Worm (Caenorhabditis elegans) whole organism, young adult: ENCODE data around the gene C27H5.12.

ENCODE experiments used
- B0019.2 ChIP-seq: fragments of 200-800 bp; sonication (Bioruptor generic); conservative IDR thresholded peaks from 2 replicates; pipeline ENCODE4 v1.3.6; 2022; ENCODE audit warnings: missing genetic modification reagents, missing genetic modification characterization, missing compliant biosample characterization
- B0336.3 ChIP-seq: fragments of 200-800 bp; sonication (Bioruptor generic); IDR thresholded peaks from 2 replicates; pipeline ENCODE4 v1.3.6; 2022; ENCODE audit warnings: missing genetic modification characterization, missing compliant biosample characterization
- C17E4.6 ChIP-seq: fragments of 200-800 bp; sonication (Bioruptor generic); IDR thresholded peaks from 2 replicates; pipeline ENCODE4 v1.3.6; 2022; ENCODE audit warnings: missing genetic modification reagents, missing genetic modification characterization, missing compliant biosample characterization
- D2030.7 ChIP-seq: fragments of 200-800 bp; sonication (Bioruptor generic); IDR thresholded peaks from 2 replicates; pipeline ENCODE4 v1.3.6; 2022; ENCODE audit warnings: missing genetic modification reagents, missing genetic modification characterization, missing compliant biosample characterization
- F22D6.2 ChIP-seq: sonication (generic microtip); optimal IDR thresholded peaks from 2 replicates; lab custom pipeline; 2016; ENCODE audit warnings: mild to moderate bottlenecking, missing genetic modification characterization, missing compliant biosample characterization
- F33H1.4 ChIP-seq: fragments of 200-800 bp; sonication (Bioruptor generic); IDR thresholded peaks from 2 replicates; pipeline ENCODE4 v1.3.6; 2022; ENCODE audit warnings: missing genetic modification reagents, missing genetic modification characterization, missing compliant biosample characterization
- F37B4.10 ChIP-seq: fragments of 200-800 bp; sonication (Bioruptor generic); IDR thresholded peaks from 2 replicates; pipeline ENCODE4 v1.3.6; 2022; ENCODE audit warnings: missing genetic modification characterization, missing compliant biosample characterization
- F39B2.1 ChIP-seq: fragments of 200-800 bp; sonication (Bioruptor generic); IDR thresholded peaks from 2 replicates; pipeline ENCODE4 v1.3.6; 2022; ENCODE audit warnings: missing genetic modification reagents, missing genetic modification characterization, missing compliant biosample characterization
- F49E8.2 ChIP-seq: sonication (generic microtip); optimal IDR thresholded peaks from 3 replicates; lab custom pipeline; 2017; ENCODE audit warnings: missing genetic modification characterization, mild to moderate bottlenecking, missing compliant biosample characterization, antibody characterized with exemption, moderate library complexity; ENCODE audit not compliant: insufficient read depth
- F55B11.4 ChIP-seq: sonication (generic microtip); optimal IDR thresholded peaks from 2 replicates; lab custom pipeline; 2016; ENCODE audit warnings: missing compliant biosample characterization, missing genetic modification characterization, borderline replicate concordance; ENCODE audit not compliant: insufficient read depth
- F57C9.4 ChIP-seq: sonication (generic microtip); optimal IDR thresholded peaks from 2 replicates; lab custom pipeline; 2017; ENCODE audit warnings: mild to moderate bottlenecking, missing genetic modification characterization, missing compliant biosample characterization
- Y67H2A.10 ChIP-seq: fragments of 200-800 bp; sonication (Bioruptor generic); conservative IDR thresholded peaks from 2 replicates; pipeline ENCODE4 v1.3.6; 2022; ENCODE audit warnings: missing genetic modification reagents, missing genetic modification characterization, missing compliant biosample characterization
- Y95B8A.8 ChIP-seq: fragments of 200-800 bp; sonication (Bioruptor generic); IDR thresholded peaks from 2 replicates; pipeline ENCODE4 v1.3.6; 2022; ENCODE audit warnings: missing genetic modification reagents, missing genetic modification characterization, missing compliant biosample characterization
- akir-1 ChIP-seq: fragments of 200-800 bp; sonication (Bioruptor generic); optimal IDR thresholded peaks from 2 replicates; lab custom pipeline; 2018; ENCODE audit warnings: mild to moderate bottlenecking, missing genetic modification characterization, moderate library complexity, missing compliant biosample characterization
- aptf-3 ChIP-seq: fragments of 200-800 bp; sonication (Bioruptor generic); IDR thresholded peaks from 2 replicates; pipeline ENCODE4 v1.3.6; 2022; ENCODE audit warnings: missing genetic modification characterization, missing compliant biosample characterization
- bed-2 ChIP-seq: fragments of 200-800 bp; sonication (Bioruptor generic); IDR thresholded peaks from 2 replicates; pipeline ENCODE4 v1.3.6; 2022; ENCODE audit warnings: missing genetic modification reagents, missing genetic modification characterization, missing compliant biosample characterization
- ceh-91 ChIP-seq: fragments of 200-800 bp; sonication (Bioruptor generic); IDR thresholded peaks from 2 replicates; pipeline ENCODE4 v1.3.6; 2022; ENCODE audit warnings: missing genetic modification reagents, missing genetic modification characterization, missing compliant biosample characterization
- chd-7 ChIP-seq: sonication (generic microtip); optimal IDR thresholded peaks from 2 replicates; lab custom pipeline; 2016; ENCODE audit warnings: mild to moderate bottlenecking, missing genetic modification characterization, moderate library complexity, missing compliant biosample characterization
- dox-1 ChIP-seq: fragments of 200-800 bp; sonication (Bioruptor generic); IDR thresholded peaks from 2 replicates; pipeline ENCODE4 v1.3.6; 2022; ENCODE audit warnings: missing genetic modification reagents, missing genetic modification characterization, missing compliant biosample characterization
- dpff-1 ChIP-seq: sonication (generic microtip); optimal IDR thresholded peaks from 2 replicates; lab custom pipeline; 2017; ENCODE audit warnings: mild to moderate bottlenecking, missing genetic modification characterization, missing compliant biosample characterization
- dpl-1 ChIP-seq: fragments of 150-350 bp; optimal IDR thresholded peaks from 2 replicates; lab custom pipeline; 2014; ENCODE audit warnings: missing biosample characterization, missing genetic modification reagents, missing genetic modification characterization
- efl-1 ChIP-seq: fragments of 150-350 bp; optimal IDR thresholded peaks from 2 replicates; lab custom pipeline; 2014; ENCODE audit warnings: missing biosample characterization, missing genetic modification reagents, missing genetic modification characterization
- egl-44 ChIP-seq: fragments of 200-800 bp; sonication (Bioruptor generic); IDR thresholded peaks from 2 replicates; pipeline ENCODE4 v1.3.6; 2022; ENCODE audit warnings: missing genetic modification reagents, missing genetic modification characterization, missing compliant biosample characterization
- egrh-3 ChIP-seq: fragments of 200-800 bp; sonication (Bioruptor generic); IDR thresholded peaks from 2 replicates; pipeline ENCODE4 v1.3.6; 2022; ENCODE audit warnings: missing genetic modification reagents, missing genetic modification characterization, missing compliant biosample characterization
- ets-4 ChIP-seq: fragments of 200-800 bp; sonication (Bioruptor generic); optimal IDR thresholded peaks from 2 replicates; lab custom pipeline; 2018; ENCODE audit warnings: mild to moderate bottlenecking, missing genetic modification characterization, missing compliant biosample characterization
- gei-17 ChIP-seq: fragments of 200-800 bp; sonication (Bioruptor generic); optimal IDR thresholded peaks from 2 replicates; lab custom pipeline; 2018; ENCODE audit warnings: mild to moderate bottlenecking, missing genetic modification characterization, missing compliant biosample characterization
- him-1 ChIP-seq: sonication (generic microtip); optimal IDR thresholded peaks from 2 replicates; lab custom pipeline; 2016; ENCODE audit warnings: missing genotype, missing genetic modification reagents, missing genetic modification characterization, missing compliant biosample characterization
- hlh-12 ChIP-seq: sonication (generic microtip); optimal IDR thresholded peaks from 2 replicates; lab custom pipeline; 2016; ENCODE audit warnings: missing genetic modification characterization, missing compliant biosample characterization
- hmg-1.2 ChIP-seq: fragments of 200-800 bp; sonication (Bioruptor generic); IDR thresholded peaks from 2 replicates; pipeline ENCODE4 v1.3.6; 2022; ENCODE audit warnings: missing genetic modification reagents, missing genetic modification characterization, missing compliant biosample characterization
- hmg-20 ChIP-seq: fragments of 200-800 bp; sonication (Bioruptor generic); IDR thresholded peaks from 2 replicates; pipeline ENCODE4 v1.3.6; 2022; ENCODE audit warnings: missing genetic modification reagents, missing genetic modification characterization, missing compliant biosample characterization
- hrde-1 ChIP-seq: sonication (generic microtip); optimal IDR thresholded peaks from 2 replicates; lab custom pipeline; 2016; ENCODE audit warnings: missing genetic modification characterization, mild to moderate bottlenecking, missing compliant biosample characterization, moderate library complexity, missing genotype, missing genetic modification reagents, borderline replicate concordance
- hsf-1 ChIP-seq: fragments of 200-800 bp; sonication (Bioruptor generic); IDR thresholded peaks from 2 replicates; pipeline ENCODE4 v1.3.6; 2022; ENCODE audit warnings: missing genetic modification reagents, missing genetic modification characterization, missing compliant biosample characterization
- lag-1 ChIP-seq: fragments of 200-800 bp; sonication (Bioruptor generic); IDR thresholded peaks from 2 replicates; pipeline ENCODE4 v1.3.6; 2022; ENCODE audit warnings: missing genetic modification reagents, missing genetic modification characterization, missing compliant biosample characterization
- lin-40 ChIP-seq: sonication (generic microtip); optimal IDR thresholded peaks from 2 replicates; lab custom pipeline; 2016; ENCODE audit warnings: missing genetic modification characterization, mild to moderate bottlenecking, missing compliant biosample characterization, missing genotype, missing genetic modification reagents
- lin-54 ChIP-seq: fragments of 200-800 bp; sonication (Bioruptor generic); optimal IDR thresholded peaks from 2 replicates; lab custom pipeline; 2018; ENCODE audit warnings: mild to moderate bottlenecking, missing genetic modification characterization, missing compliant biosample characterization
- lsl-1 ChIP-seq: fragments of 200-800 bp; sonication (Bioruptor generic); optimal IDR thresholded peaks from 2 replicates; lab custom pipeline; 2018; ENCODE audit warnings: mild to moderate bottlenecking, missing genetic modification characterization, moderate library complexity, missing compliant biosample characterization
- madf-10 ChIP-seq: sonication (generic microtip); optimal IDR thresholded peaks from 2 replicates; lab custom pipeline; 2016; ENCODE audit warnings: mild to moderate bottlenecking, missing genetic modification characterization, missing compliant biosample characterization
- madf-3 ChIP-seq: fragments of 200-800 bp; sonication (Bioruptor generic); IDR thresholded peaks from 2 replicates; pipeline ENCODE4 v1.3.6; 2022; ENCODE audit warnings: missing genetic modification reagents, missing genetic modification characterization, missing compliant biosample characterization
- mcd-1 ChIP-seq: fragments of 200-800 bp; sonication (Bioruptor generic); IDR thresholded peaks from 2 replicates; pipeline ENCODE4 v1.3.6; 2022; ENCODE audit warnings: missing genetic modification reagents, missing genetic modification characterization, missing compliant biosample characterization
- mel-28 ChIP-seq: sonication (generic microtip); optimal IDR thresholded peaks from 2 replicates; lab custom pipeline; 2016; ENCODE audit warnings: borderline replicate concordance, mild to moderate bottlenecking, missing genetic modification characterization, missing compliant biosample characterization
- mes-4 ChIP-seq: sonication (generic microtip); optimal IDR thresholded peaks from 2 replicates; lab custom pipeline; 2016; ENCODE audit warnings: missing genotype, missing genetic modification characterization, missing compliant biosample characterization
- nfya-1 ChIP-seq: sonication (generic microtip); optimal IDR thresholded peaks from 2 replicates; lab custom pipeline; 2017; ENCODE audit warnings: antibody characterized with exemption, missing compliant biosample characterization, missing genetic modification characterization, borderline replicate concordance; ENCODE audit not compliant: insufficient read depth
- nhr-90 ChIP-seq: sonication (generic microtip); optimal IDR thresholded peaks from 2 replicates; lab custom pipeline; 2016; ENCODE audit warnings: missing genotype, mild to moderate bottlenecking, missing genetic modification characterization, missing compliant biosample characterization
- sdz-38 ChIP-seq: sonication (generic microtip); optimal IDR thresholded peaks from 2 replicates; lab custom pipeline; 2016; ENCODE audit warnings: missing genotype, missing genetic modification characterization, missing compliant biosample characterization
- tbx-9 ChIP-seq: sonication (generic microtip); optimal IDR thresholded peaks from 2 replicates; lab custom pipeline; 2016; ENCODE audit warnings: borderline replicate concordance, missing genetic modification characterization, inconsistent platforms, missing compliant biosample characterization
- zfh-2 ChIP-seq: fragments of 200-800 bp; sonication (Bioruptor generic); conservative IDR thresholded peaks from 2 replicates; pipeline ENCODE4 v1.3.6; 2022; ENCODE audit warnings: missing genetic modification reagents, missing genetic modification characterization, missing compliant biosample characterization
- ztf-18 ChIP-seq: sonication (generic microtip); optimal IDR thresholded peaks from 2 replicates; lab custom pipeline; 2016; ENCODE audit warnings: missing genotype, mild to moderate bottlenecking, missing genetic modification characterization, missing compliant biosample characterization
- ztf-28 ChIP-seq: fragments of 200-800 bp; sonication (Bioruptor generic); IDR thresholded peaks from 2 replicates; pipeline ENCODE4 v1.3.6; 2022; ENCODE audit warnings: missing genetic modification reagents, missing genetic modification characterization, missing compliant biosample characterization

The C27H5.12 gene

DNA sequence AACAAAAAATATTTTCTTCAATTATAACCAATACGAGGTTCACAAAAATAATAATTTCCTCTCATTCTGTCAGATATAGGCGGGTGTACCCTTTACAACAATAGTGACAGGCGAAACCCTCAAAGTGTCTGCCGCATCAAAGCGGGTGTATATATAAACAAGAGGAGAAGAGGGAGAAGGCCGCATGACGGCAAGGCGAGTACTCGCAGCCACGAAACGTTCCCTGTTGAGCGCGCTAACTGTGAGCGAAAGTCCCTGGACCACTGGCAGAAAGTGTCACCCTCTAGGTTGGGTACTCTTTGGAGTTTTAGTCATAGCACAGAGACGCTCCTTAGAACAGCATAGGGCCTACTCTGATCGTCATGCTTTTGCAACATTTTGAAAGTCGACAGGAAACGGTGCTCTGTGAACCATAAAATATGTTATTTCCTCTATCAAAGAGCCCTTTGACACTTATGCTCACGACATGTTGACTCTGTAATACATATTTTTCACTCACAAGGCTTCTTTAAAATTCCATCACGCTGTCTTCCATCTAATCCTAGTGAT, 38.7 kb upstream of the C27H5.12 start, which contains the start of gene pcrg-1 (continued):
- TF ChIP-seq Y67H2A.10 (GFP tag; lab: Robert Waterston, UW) (no peak), F39B2.1 (0 out of 2 replicates have a peak, but pooled peaks have one; percentile 11), lin-40 (tag; lab: Kevin White, UChicago) (peak; percentile 76), tbx-9 (tag; lab: Kevin White, UChicago) (no peak), hmg-1.2 (GFP tag; lab: Robert Waterston, UW) (peak; percentile 92), Y95B8A.8 (peak; percentile 51; the same call in 1 of the 2 replicates), egrh-3 (GFP tag; lab: Robert Waterston, UW) (peak; percentile 58; the same call in 1 of the 2 replicates), dox-1 (GFP tag; lab: Robert Waterston, UW) (peak; percentile 90), dpl-1 (no peak), dpff-1 (tag; lab: Kevin White, UChicago) (peak; percentile 89), ceh-91 (GFP tag; lab: Robert Waterston, UW) (0 out of 2 replicates have a peak, but pooled peaks have one; percentile 41), F57C9.4 (tag; lab: Kevin White, UChicago) (peak; percentile 10), lin-54 (GFP tag; lab: Kevin White, UChicago) (peak; percentile 76), chd-7 (peak; percentile 93), mcd-1 (GFP tag; lab: Robert Waterston, UW) (peak; percentile 79; the same call in 1 of the 2 replicates), hrde-1 (tag; lab: Kevin White, UChicago) (peak; percentile 30), akir-1 (GFP tag; lab: Kevin White, UChicago) (peak; percentile 36), ztf-28 (GFP tag; lab: Robert Waterston, UW) (no peak), efl-1 (GFP tag; lab: Kevin White, UChicago) (no peak), F49E8.2 (tag; lab: Kevin White, UChicago) (peak; percentile 76), sdz-38 (tag; lab: Kevin White, UChicago) (peak; percentile 28), F37B4.10 (GFP tag; lab: Robert Waterston, UW) (no peak), D2030.7 (peak; percentile 78), F33H1.4 (GFP tag; lab: Robert Waterston, UW) (peak; percentile 48; the same call in 1 of the 2 replicates), hlh-12 (peak; percentile 11), madf-3 (GFP tag; lab: Robert Waterston, UW) (peak; percentile 84), lsl-1 (peak; percentile 70), bed-2 (peak; percentile 75; the same call in 1 of the 2 replicates), gei-17 (no peak), aptf-3 (GFP tag; lab: Robert Waterston, UW) (0 out of 2 replicates have a peak, but pooled peaks have one; percentile 73), ztf-18 (tag; lab: Kevin White, UChicago) (peak; percentile 84), B0019.2 (GFP tag; lab: Robert Waterston, UW) (no peak), zfh-2 (GFP tag; lab: Robert Waterston, UW) (no peak), mel-28 (no peak), hmg-20 (peak; percentile 61; the same call in 1 of the 2 replicates), ets-4 (GFP tag; lab: Kevin White, UChicago) (peak; percentile 73), lag-1 (GFP tag; lab: Robert Waterston, UW) (no peak), nfya-1 (tag; lab: Kevin White, UChicago) (no peak), C17E4.6 (GFP tag; lab: Robert Waterston, UW) (peak; percentile 77), hsf-1 (GFP tag; lab: Robert Waterston, UW) (peak; percentile 65), madf-10 (tag; lab: Kevin White, UChicago) (peak; percentile 59), him-1 (tag; lab: Kevin White, UChicago) (peak; percentile 63), B0336.3 (GFP tag; lab: Robert Waterston, UW) (peak; percentile 89), nhr-90 (peak; percentile 90), mes-4 (peak; percentile 83), F22D6.2 (tag; lab: Kevin White, UChicago) (peak; percentile 58), F55B11.4 (no peak), egl-44 (peak; percentile 80; the same call in 1 of the 2 replicates)
